Worm (Caenorhabditis elegans) whole organism, L4/young adult: ENCODE data around the gene nhr-115.
"Not testable (repeated sequence)": the region's sequence is repeated elsewhere in the genome, so short reads cannot be mapped to it uniquely, and the experiment has no call there.

Experiments used
- W03F9.2 ChIP-seq: fragments of 150-350 bp; optimal IDR thresholded peaks from 2 replicates; lab custom pipeline; 2014; ENCODE audit warnings: missing biosample characterization, missing genetic modification characterization
- dao-5 ChIP-seq: sonication (generic microtip); optimal IDR thresholded peaks from 2 replicates; lab custom pipeline; 2016; ENCODE audit warnings: missing genotype, missing genetic modification characterization, moderate library complexity, missing compliant biosample characterization
- him-1 ChIP-seq: sonication (generic microtip); optimal IDR thresholded peaks from 2 replicates; lab custom pipeline; 2016; ENCODE audit warnings: missing genotype, missing genetic modification reagents, missing genetic modification characterization, missing compliant biosample characterization

- not testable (repeated sequence) for TF ChIP-seq W03F9.2 (tag; lab: Kevin White, UChicago); dao-5 (tag; lab: Kevin White, UChicago); him-1
These were observed 37.8 kb downstream of the nhr-115 start, which contains the start of gene pud-1.1 for ce11 chrV:2330129-2330528.
